Worm (Caenorhabditis elegans): ENCODE measurements around the gene W09G10.9.
"Not testable (repeated sequence)": the region's sequence is repeated elsewhere in the genome, so short reads cannot be mapped to it uniquely, and the experiment has no call there.

- TF ChIP-seq ama-1 (optimal IDR thresholded peaks at IDR 0.05); aly-1 (tag; optimal IDR thresholded peaks at IDR 0.05); tbx-37 (GFP tag; conservative IDR thresholded peaks at IDR 0.05); flt-1 (GFP tag; IDR thresholded peaks at IDR 0.05): not testable (repeated sequence)
These were observed 30.8 kb upstream of the W09G10.9 start, which contains the start of gene fbxb-112 for ce11 chrII:3490797-3491196.
